Fruit fly (Drosophila melanogaster) whole organism, embryonic: ENCODE data around the gene ClC-c.
A peak's percentile ranks its signal among the peaks of the same experiment; 100 is the strongest.

Source experiments
- Atf3 ChIP-seq: fragments of 200-800 bp; sonication (Bioruptor generic); optimal IDR thresholded peaks from 3 replicates; lab custom pipeline; 2016; ENCODE audit warnings: missing biosample characterization, missing genetic modification characterization
- Bdp1 ChIP-seq: fragments of 200-800 bp; sonication (Bioruptor generic); optimal IDR thresholded peaks from 3 replicates; lab custom pipeline; 2016; ENCODE audit warnings: missing biosample characterization, missing genetic modification characterization
- CG10147 ChIP-seq: fragments of 200-800 bp; sonication (Bioruptor generic); optimal IDR thresholded peaks from 2 replicates; lab custom pipeline; 2019; ENCODE audit warnings: missing biosample characterization, mild to moderate bottlenecking, missing genetic modification characterization, moderate library complexity
- CG10565 ChIP-seq: fragments of 200-800 bp; sonication (Bioruptor generic); optimal IDR thresholded peaks from 3 replicates; lab custom pipeline; 2016; ENCODE audit warnings: missing biosample characterization, mild to moderate bottlenecking, missing genetic modification characterization
- CG11085 ChIP-seq: fragments of 200-800 bp; sonication (Bioruptor generic); IDR thresholded peaks from 2 replicates; pipeline ENCODE4 v1.3.6; 2022; ENCODE audit warnings: missing biosample characterization, missing genetic modification characterization
- CG12236 ChIP-seq: fragments of 200-800 bp; sonication (Bioruptor generic); optimal IDR thresholded peaks from 2 replicates; lab custom pipeline; 2016; ENCODE audit warnings: missing biosample characterization, missing genetic modification characterization
- CG1233 ChIP-seq: fragments of 200-800 bp; sonication (Bioruptor generic); optimal IDR thresholded peaks from 4 replicates; lab custom pipeline; 2018; ENCODE audit warnings: missing biosample characterization, mild to moderate bottlenecking, missing genetic modification characterization
- CG13775 ChIP-seq: fragments of 200-800 bp; sonication (Bioruptor generic); optimal IDR thresholded peaks from 3 replicates; lab custom pipeline; 2017; ENCODE audit warnings: missing biosample characterization, mild to moderate bottlenecking, missing genetic modification characterization
- CG16815 ChIP-seq: fragments of 200-800 bp; sonication (Bioruptor generic); optimal IDR thresholded peaks from 3 replicates; lab custom pipeline; 2017; ENCODE audit warnings: missing biosample characterization, mild to moderate bottlenecking, missing genetic modification characterization
- CG17186 ChIP-seq: fragments of 200-800 bp; sonication (Bioruptor generic); optimal IDR thresholded peaks from 3 replicates; lab custom pipeline; 2017; ENCODE audit warnings: missing biosample characterization, missing genetic modification reagents, missing genetic modification characterization
- CG1792 ChIP-seq: fragments of 200-800 bp; sonication (Bioruptor generic); optimal IDR thresholded peaks from 2 replicates; lab custom pipeline; 2016; ENCODE audit warnings: missing biosample characterization, missing genetic modification characterization
- CG2199 ChIP-seq: fragments of 200-800 bp; sonication (Bioruptor generic); IDR thresholded peaks from 3 replicates; pipeline ENCODE4 v1.3.6; 2022; ENCODE audit warnings: missing biosample characterization, missing genetic modification characterization
- CG2712 ChIP-seq: fragments of 200-800 bp; optimal IDR thresholded peaks from 3 replicates; lab custom pipeline; 2019; ENCODE audit warnings: missing biosample characterization, mild to moderate bottlenecking, missing genetic modification characterization, moderate library complexity
- CG31388 ChIP-seq: fragments of 200-800 bp; sonication (Bioruptor generic); optimal IDR thresholded peaks from 2 replicates; lab custom pipeline; 2016; ENCODE audit warnings: missing biosample characterization, missing genetic modification characterization
- CG32767 ChIP-seq: fragments of 200-800 bp; sonication (Bioruptor generic); IDR thresholded peaks from 2 replicates; pipeline ENCODE4 v1.3.6; 2022; ENCODE audit warnings: missing biosample characterization, missing genetic modification characterization
- CG3281 ChIP-seq: fragments of 200-800 bp; sonication (Bioruptor generic); optimal IDR thresholded peaks from 3 replicates; lab custom pipeline; 2017; ENCODE audit warnings: missing biosample characterization, mild to moderate bottlenecking, missing genetic modification characterization
- CG3995 ChIP-seq: fragments of 200-800 bp; sonication (Bioruptor generic); optimal IDR thresholded peaks from 3 replicates; lab custom pipeline; 2016; ENCODE audit warnings: missing biosample characterization, missing genetic modification characterization
- CG6654 ChIP-seq: fragments of 200-800 bp; sonication (Bioruptor generic); optimal IDR thresholded peaks from 2 replicates; lab custom pipeline; 2017; ENCODE audit warnings: missing biosample characterization, mild to moderate bottlenecking, missing genetic modification characterization
- CG6813 ChIP-seq: fragments of 200-800 bp; sonication (Bioruptor generic); optimal IDR thresholded peaks from 2 replicates; lab custom pipeline; 2017; ENCODE audit warnings: missing biosample characterization, missing genetic modification characterization, mild to moderate bottlenecking, moderate library complexity, missing genetic modification reagents
- CG7556 ChIP-seq: fragments of 200-800 bp; sonication (Bioruptor generic); optimal IDR thresholded peaks from 2 replicates; lab custom pipeline; 2017; ENCODE audit warnings: missing biosample characterization, mild to moderate bottlenecking, missing genetic modification characterization
- CG7839 ChIP-seq: fragments of 200-800 bp; sonication (Bioruptor generic); optimal IDR thresholded peaks from 3 replicates; lab custom pipeline; 2018; ENCODE audit warnings: missing biosample characterization, mild to moderate bottlenecking, missing genetic modification characterization, moderate library complexity
- CG8478 ChIP-seq: fragments of >200 bp; optimal IDR thresholded peaks from 2 replicates; lab custom pipeline; 2018
- CkIIα-i1 ChIP-seq: fragments of 200-800 bp; sonication (Bioruptor generic); IDR thresholded peaks from 2 replicates; pipeline ENCODE4 v1.3.6; 2022; ENCODE audit warnings: missing biosample characterization, missing genetic modification characterization
- Doc2 ChIP-seq: fragments of 200-800 bp; sonication (Bioruptor generic); IDR thresholded peaks from 2 replicates; pipeline ENCODE4 v1.3.6; 2022; ENCODE audit warnings: missing biosample characterization, missing genetic modification characterization
- Dp ChIP-seq: fragments of 200-800 bp; sonication (Bioruptor generic); optimal IDR thresholded peaks from 2 replicates; lab custom pipeline; 2018; ENCODE audit warnings: missing biosample characterization, mild to moderate bottlenecking, missing genetic modification characterization, moderate library complexity
- Hsf ChIP-seq: fragments of 200-800 bp; sonication (Bioruptor generic); optimal IDR thresholded peaks from 3 replicates; lab custom pipeline; 2016; ENCODE audit warnings: missing biosample characterization, missing genetic modification characterization
- Kr ChIP-seq: fragments of 200-800 bp; sonication (Bioruptor generic); optimal IDR thresholded peaks from 2 replicates; lab custom pipeline; 2017; ENCODE audit warnings: missing biosample characterization, mild to moderate bottlenecking, missing genetic modification characterization
- MESR4 ChIP-seq: fragments of 200-800 bp; sonication (Bioruptor generic); optimal IDR thresholded peaks from 2 replicates; lab custom pipeline; 2018; ENCODE audit warnings: missing biosample characterization, mild to moderate bottlenecking, missing genetic modification characterization, moderate library complexity
- Max ChIP-seq: fragments of 200-800 bp; sonication (Bioruptor generic); optimal IDR thresholded peaks from 2 replicates; lab custom pipeline; 2016; ENCODE audit warnings: missing biosample characterization, mild to moderate bottlenecking, missing genetic modification characterization
- Neu2 ChIP-seq: fragments of 200-800 bp; sonication (Bioruptor generic); optimal IDR thresholded peaks from 3 replicates; lab custom pipeline; 2016; ENCODE audit warnings: missing biosample characterization, missing genetic modification characterization, borderline replicate concordance
- Ravus ChIP-seq: fragments of 200-800 bp; sonication (Bioruptor generic); IDR thresholded peaks from 2 replicates; pipeline ENCODE4 v1.3.6; 2022; ENCODE audit warnings: missing biosample characterization, missing genetic modification characterization
- Sin3A ChIP-seq: fragments of >200 bp; optimal IDR thresholded peaks from 2 replicates; lab custom pipeline; 2018
- YL-1 ChIP-seq: fragments of 200-800 bp; sonication (Bioruptor generic); optimal IDR thresholded peaks from 3 replicates; lab custom pipeline; 2017; ENCODE audit warnings: missing biosample characterization, mild to moderate bottlenecking, missing genetic modification characterization
- ab ChIP-seq: fragments of 200-800 bp; sonication (Bioruptor generic); optimal IDR thresholded peaks from 2 replicates; lab custom pipeline; 2016; ENCODE audit warnings: missing biosample characterization, missing genetic modification characterization
- dati ChIP-seq: fragments of 200-800 bp; sonication (Bioruptor generic); IDR thresholded peaks from 2 replicates; pipeline ENCODE4 v1.3.6; 2022; ENCODE audit warnings: missing biosample characterization, missing genetic modification characterization
- fd64A ChIP-seq: fragments of 200-800 bp; sonication (Bioruptor generic); optimal IDR thresholded peaks from 3 replicates; lab custom pipeline; 2018; ENCODE audit warnings: missing biosample characterization, mild to moderate bottlenecking, missing genetic modification characterization
- ftz-f1 ChIP-seq: fragments of 200-800 bp; sonication (Bioruptor generic); optimal IDR thresholded peaks from 2 replicates; lab custom pipeline; 2016; ENCODE audit warnings: missing biosample characterization, missing genetic modification characterization
- grn ChIP-seq: fragments of 200-800 bp; sonication (Bioruptor generic); optimal IDR thresholded peaks from 3 replicates; lab custom pipeline; 2017; ENCODE audit warnings: missing biosample characterization, missing genetic modification characterization
- gsb-n ChIP-seq: fragments of 200-800 bp; sonication (Bioruptor generic); optimal IDR thresholded peaks from 3 replicates; lab custom pipeline; 2018; ENCODE audit warnings: missing biosample characterization, mild to moderate bottlenecking, missing genetic modification characterization
- her ChIP-seq: fragments of 200-800 bp; sonication (Bioruptor generic); optimal IDR thresholded peaks from 2 replicates; lab custom pipeline; 2016; ENCODE audit warnings: missing biosample characterization, missing genetic modification characterization
- jigr1 ChIP-seq: fragments of 200-800 bp; sonication (Bioruptor generic); IDR thresholded peaks from 3 replicates; pipeline ENCODE4 v1.3.6; 2022; ENCODE audit warnings: missing biosample characterization, missing genetic modification characterization
- kay ChIP-seq: fragments of 200-800 bp; sonication (Bioruptor generic); optimal IDR thresholded peaks from 2 replicates; lab custom pipeline; 2016; ENCODE audit warnings: missing biosample characterization, missing genetic modification characterization
- odd ChIP-seq: fragments of 200-800 bp; sonication (Bioruptor generic); optimal IDR thresholded peaks from 2 replicates; lab custom pipeline; 2017; ENCODE audit warnings: missing biosample characterization, mild to moderate bottlenecking, missing genetic modification characterization
- psq ChIP-seq: fragments of 200-800 bp; sonication (Bioruptor generic); optimal IDR thresholded peaks from 2 replicates; lab custom pipeline; 2017; ENCODE audit warnings: missing biosample characterization, missing genetic modification characterization
- pzg ChIP-seq: fragments of 200-800 bp; sonication (Bioruptor generic); optimal IDR thresholded peaks from 3 replicates; lab custom pipeline; 2018; ENCODE audit warnings: missing biosample characterization, mild to moderate bottlenecking, missing genetic modification characterization, moderate library complexity
- run ChIP-seq: fragments of 200-800 bp; sonication (Bioruptor generic); optimal IDR thresholded peaks from 3 replicates; lab custom pipeline; 2018; ENCODE audit warnings: missing biosample characterization, mild to moderate bottlenecking, missing genetic modification characterization
- salm ChIP-seq: fragments of 200-800 bp; sonication (Bioruptor generic); optimal IDR thresholded peaks from 2 replicates; lab custom pipeline; 2018; ENCODE audit warnings: missing biosample characterization, mild to moderate bottlenecking, missing genetic modification characterization
- tap ChIP-seq: fragments of 200-800 bp; optimal IDR thresholded peaks from 3 replicates; lab custom pipeline; 2019; ENCODE audit warnings: missing biosample characterization, mild to moderate bottlenecking, missing genetic modification characterization, moderate library complexity
- tll ChIP-seq, 2 experiments: fragments of 200-800 bp in 1 of 2; fragments of >200 bp in 1 of 2; sonication (Bioruptor generic) in 1 of 2; optimal IDR thresholded peaks; 2 replicates each; lab custom pipeline; 2017 to 2019; ENCODE audit warnings: missing biosample characterization in 2 of 2, missing genetic modification characterization in 2 of 2, mild to moderate bottlenecking in 1 of 2, moderate library complexity in 1 of 2
- trem ChIP-seq: fragments of 200-800 bp; optimal IDR thresholded peaks from 3 replicates; lab custom pipeline; 2019; ENCODE audit warnings: missing biosample characterization, mild to moderate bottlenecking, missing genetic modification characterization, moderate library complexity
- wdn ChIP-seq: fragments of 200-800 bp; sonication (Bioruptor generic); IDR thresholded peaks from 2 replicates; pipeline ENCODE4 v1.3.6; 2022; ENCODE audit warnings: missing biosample characterization, missing genetic modification characterization
- zfh1 ChIP-seq: fragments of 200-800 bp; sonication (Bioruptor generic); IDR thresholded peaks from 3 replicates; pipeline ENCODE4 v1.3.6; 2022; ENCODE audit warnings: missing biosample characterization, missing genetic modification characterization

ClC-c gene

dm6 chr3L:16087323-16087816 is 2.9 kb upstream of the ClC-c start, which contains the start of gene Tasp1 (continued):
- TF ChIP-seq dati (GFP tag; lab: Robert Waterston, UW) (no peak), her (GFP tag; lab: Kevin White, UChicago) (no peak), YL-1 (GFP tag; lab: Kevin White, UChicago) (peak; percentile 48), Ravus (GFP tag; lab: Robert Waterston, UW) (no peak), tap (tag; lab: Kevin White, UChicago) (peak; percentile 53), CG1792 (GFP tag; lab: Kevin White, UChicago) (no peak), CG7556 (no peak), CG2712 (tag; lab: Kevin White, UChicago) (peak; percentile 83), CG1233 (GFP tag; lab: Kevin White, UChicago) (peak; percentile 48), salm (tag; lab: Kevin White, UChicago) (peak; percentile 39), Neu2 (GFP tag; lab: Kevin White, UChicago) (no peak), Dp (GFP tag; lab: Kevin White, UChicago) (peak; percentile 25), MESR4 (GFP tag; lab: Kevin White, UChicago) (peak; percentile 82), CG2199 (GFP tag; lab: Robert Waterston, UW) (no peak), CG10147 (no peak), Max (peak; percentile 9), CG31388 (GFP tag; lab: Kevin White, UChicago) (peak; percentile 7), Kr (no peak), Atf3 (GFP tag; lab: Kevin White, UChicago) (no peak), Hsf (GFP tag; lab: Kevin White, UChicago) (peak; percentile 53), run (tag; lab: Kevin White, UChicago) (no peak), kay (GFP tag; lab: Kevin White, UChicago) (peak; percentile 2), ab (no peak), gsb-n (no peak), CG3281 (peak; percentile 43), zfh1 (GFP tag; lab: Robert Waterston, UW) (peak; percentile 73; the same call in 2 of the 3 replicates), Doc2 (GFP tag; lab: Robert Waterston, UW) (no peak), wdn (0 out of 2 replicates have a peak, but pooled peaks have one; percentile 9), pzg (GFP tag; lab: Kevin White, UChicago) (peak; percentile 62), tll (GFP tag; optimal IDR thresholded peaks at IDR 0.05; lab: Kevin White, UChicago) (no peak), fd64A (GFP tag; lab: Kevin White, UChicago) (no peak), CG11085 (GFP tag; lab: Robert Waterston, UW) (no peak; the same call in 1 of the 2 replicates), ftz-f1 (GFP tag; lab: Kevin White, UChicago) (no peak), CG10565 (no peak), jigr1 (GFP tag; lab: Robert Waterston, UW) (no peak), CG13775 (GFP tag; lab: Kevin White, UChicago) (peak; percentile 49), CG32767 (peak; percentile 52; the same call in 1 of the 2 replicates), CG16815 (peak; percentile 5), CG12236 (GFP tag; lab: Kevin White, UChicago) (no peak), odd (no peak), CG6654 (no peak), psq (GFP tag; lab: Kevin White, UChicago) (no peak), trem (tag; lab: Kevin White, UChicago) (peak; percentile 63), CkIIα-i1 (GFP tag; lab: Robert Waterston, UW) (no peak), Sin3A (lab: Kevin White, UChicago) (no peak), CG6813 (GFP tag; lab: Kevin White, UChicago) (no peak), CG7839 (tag; lab: Kevin White, UChicago) (peak; percentile 80), CG3995 (GFP tag; lab: Kevin White, UChicago) (no peak), CG8478 (lab: Kevin White, UChicago) (no peak), grn (GFP tag; lab: Kevin White, UChicago) (no peak), Bdp1 (GFP tag; lab: Kevin White, UChicago) (peak; percentile 20), CG17186 (GFP tag; lab: Kevin White, UChicago) (peak; percentile 5)
